Worm (Caenorhabditis elegans) whole organism, early embryonic: ENCODE data around the gene fcho-1.

Experiments
- B0310.2 ChIP-seq: sonication (generic microtip); optimal IDR thresholded peaks from 2 replicates; lab custom pipeline; 2016; ENCODE audit warnings: mild to moderate bottlenecking, missing genetic modification characterization, missing compliant biosample characterization
- F13C5.2 ChIP-seq: sonication (generic microtip); optimal IDR thresholded peaks from 2 replicates; lab custom pipeline; 2017; ENCODE audit warnings: mild to moderate bottlenecking, missing genetic modification characterization, inconsistent platforms, missing compliant biosample characterization
- aly-1 ChIP-seq: sonication (generic microtip); optimal IDR thresholded peaks from 2 replicates; lab custom pipeline; 2016; ENCODE audit warnings: missing genetic modification characterization, missing compliant biosample characterization
- ama-1 ChIP-seq: fragments of 150-350 bp; optimal IDR thresholded peaks from 2 replicates; lab custom pipeline; 2014
- ceh-13 ChIP-seq: fragments of 200-800 bp; sonication (Bioruptor generic); optimal IDR thresholded peaks from 2 replicates; lab custom pipeline; 2018; ENCODE audit warnings: mild to moderate bottlenecking, missing genetic modification characterization, missing compliant biosample characterization
- ceh-36 ChIP-seq: sonication (generic microtip); optimal IDR thresholded peaks from 2 replicates; lab custom pipeline; 2016; ENCODE audit warnings: missing genetic modification characterization, inconsistent platforms, missing compliant biosample characterization
- ets-7 ChIP-seq: sonication (generic microtip); optimal IDR thresholded peaks from 2 replicates; lab custom pipeline; 2016; ENCODE audit warnings: missing genotype, missing genetic modification characterization, missing compliant biosample characterization
- flt-1 ChIP-seq: fragments of 200-800 bp; sonication (Bioruptor generic); IDR thresholded peaks from 2 replicates; pipeline ENCODE4 v1.3.6; 2022; ENCODE audit warnings: missing genetic modification characterization, missing compliant biosample characterization
- hmbx-1 ChIP-seq: sonication (generic microtip); optimal IDR thresholded peaks from 2 replicates; lab custom pipeline; 2016; ENCODE audit warnings: mild to moderate bottlenecking, missing genetic modification characterization, missing compliant biosample characterization
- hmg-4 ChIP-seq: fragments of 200-800 bp; sonication (Bioruptor generic); optimal IDR thresholded peaks from 2 replicates; lab custom pipeline; 2018; ENCODE audit warnings: mild to moderate bottlenecking, missing genetic modification characterization, missing compliant biosample characterization
- hnd-1 ChIP-seq: sonication (generic microtip); optimal IDR thresholded peaks from 2 replicates; lab custom pipeline; 2016; ENCODE audit warnings: missing genetic modification characterization, missing compliant biosample characterization
- pes-1 ChIP-seq: fragments of 200-800 bp; sonication (Bioruptor generic); IDR thresholded peaks from 2 replicates; pipeline ENCODE4 v1.3.6; 2022; ENCODE audit warnings: missing genetic modification reagents, missing genetic modification characterization, missing compliant biosample characterization
- scrt-1 ChIP-seq: fragments of 200-800 bp; sonication (Bioruptor generic); IDR thresholded peaks from 2 replicates; pipeline ENCODE4 v1.3.6; 2022; ENCODE audit warnings: missing genetic modification characterization, missing compliant biosample characterization
- sea-1 ChIP-seq: fragments of 200-800 bp; sonication (Bioruptor generic); conservative IDR thresholded peaks from 2 replicates; pipeline ENCODE4 v1.3.6; 2022; ENCODE audit warnings: missing genetic modification characterization, missing compliant biosample characterization
- tbx-11 ChIP-seq: fragments of 200-800 bp; sonication (Bioruptor generic); IDR thresholded peaks from 2 replicates; pipeline ENCODE4 v1.3.6; 2022; ENCODE audit warnings: missing genetic modification characterization, missing compliant biosample characterization
- tbx-37 ChIP-seq: fragments of 200-800 bp; sonication (Bioruptor generic); conservative IDR thresholded peaks from 2 replicates; pipeline ENCODE4 v1.3.6; 2022; ENCODE audit warnings: missing genetic modification reagents, missing genetic modification characterization, missing compliant biosample characterization
- tra-4 ChIP-seq: sonication (generic microtip); optimal IDR thresholded peaks from 2 replicates; lab custom pipeline; 2017; ENCODE audit warnings: missing genetic modification characterization, missing compliant biosample characterization

The fcho-1 gene

ce11 chrII:1341416-1341815 is 31.1 kb downstream of the fcho-1 start:
- TF ChIP-seq F13C5.2 (no peak), ets-7 (tag; lab: Kevin White, UChicago) (no peak), tra-4 (no peak), hmbx-1 (tag; lab: Kevin White, UChicago) (no peak), tbx-37 (GFP tag; lab: Robert Waterston, UW) (no peak), hmg-4 (GFP tag; lab: Kevin White, UChicago) (no peak), scrt-1 (GFP tag; lab: Robert Waterston, UW) (no peak), flt-1 (GFP tag; lab: Robert Waterston, UW) (no peak), tbx-11 (GFP tag; lab: Robert Waterston, UW) (no peak), ceh-36 (tag; lab: Kevin White, UChicago) (no peak), ceh-13 (GFP tag; lab: Kevin White, UChicago) (no peak), pes-1 (GFP tag; lab: Robert Waterston, UW) (no peak), aly-1 (tag; lab: Kevin White, UChicago) (no peak), B0310.2 (tag; lab: Kevin White, UChicago) (no peak)

ce11 chrII:1343748-1344147 is 33.4 kb downstream of the fcho-1 start:
- no peak for TF ChIP-seq hmg-4 (GFP tag; lab: Kevin White, UChicago)
- no peak for TF ChIP-seq hnd-1 (tag; lab: Kevin White, UChicago)
- TF ChIP-seq scrt-1 (GFP tag; lab: Robert Waterston, UW): no peak
- no peak for TF ChIP-seq ama-1 (lab: Kevin White, UChicago)
- no peak for TF ChIP-seq ceh-36 (tag; lab: Kevin White, UChicago)
- no peak for TF ChIP-seq aly-1 (tag; lab: Kevin White, UChicago)
- no peak for TF ChIP-seq ets-7 (tag; lab: Kevin White, UChicago)
- no peak for TF ChIP-seq sea-1
- TF ChIP-seq B0310.2 (tag; lab: Kevin White, UChicago): no peak
- TF ChIP-seq tbx-11 (GFP tag; lab: Robert Waterston, UW): no peak
- no peak for TF ChIP-seq F13C5.2
- TF ChIP-seq tra-4: no peak
- no peak for TF ChIP-seq pes-1 (GFP tag; lab: Robert Waterston, UW)
- TF ChIP-seq hmbx-1 (tag; lab: Kevin White, UChicago): no peak
- no peak for TF ChIP-seq tbx-37 (GFP tag; lab: Robert Waterston, UW)
- TF ChIP-seq flt-1 (GFP tag; lab: Robert Waterston, UW): no peak
- no peak for TF ChIP-seq ceh-13 (GFP tag; lab: Kevin White, UChicago)

- TF ChIP-seq tbx-11 (GFP tag; lab: Robert Waterston, UW) (no peak), scrt-1 (GFP tag; lab: Robert Waterston, UW) (no peak), F13C5.2 (no peak), hmg-4 (GFP tag; lab: Kevin White, UChicago) (no peak)
These were observed 34.3 kb downstream of the fcho-1 start for ce11 chrII:1344524-1345119.

ce11 chrII:1355480-1355879 is 45.2 kb downstream of the fcho-1 start, which contains the start of gene C13A10.1:
Gene C13A10.1 (minus strand): TSS chrII:1355649.
- TF ChIP-seq flt-1 (GFP tag; lab: Robert Waterston, UW): no peak
- TF ChIP-seq hnd-1 (tag; lab: Kevin White, UChicago): no peak
- TF ChIP-seq sea-1: no peak
- TF ChIP-seq pes-1 (GFP tag; lab: Robert Waterston, UW): no peak

ce11 chrII:1357262-1357661 is 46.9 kb downstream of the fcho-1 start:
- no peak for TF ChIP-seq tbx-37 (GFP tag; lab: Robert Waterston, UW)
- TF ChIP-seq ceh-13 (GFP tag; lab: Kevin White, UChicago): no peak
- TF ChIP-seq scrt-1 (GFP tag; lab: Robert Waterston, UW): no peak
- TF ChIP-seq tra-4: no peak
- no peak for TF ChIP-seq ama-1 (lab: Kevin White, UChicago)
- TF ChIP-seq ets-7 (tag; lab: Kevin White, UChicago): no peak
- TF ChIP-seq hmg-4 (GFP tag; lab: Kevin White, UChicago): no peak
- no peak for TF ChIP-seq B0310.2 (tag; lab: Kevin White, UChicago)
- no peak for TF ChIP-seq flt-1 (GFP tag; lab: Robert Waterston, UW)
- no peak for TF ChIP-seq F13C5.2
- no peak for TF ChIP-seq hmbx-1 (tag; lab: Kevin White, UChicago)
- TF ChIP-seq tbx-11 (GFP tag; lab: Robert Waterston, UW): no peak
- TF ChIP-seq hnd-1 (tag; lab: Kevin White, UChicago): no peak
- no peak for TF ChIP-seq pes-1 (GFP tag; lab: Robert Waterston, UW)
- TF ChIP-seq ceh-36 (tag; lab: Kevin White, UChicago): no peak

ce11 chrII:1357905-1358304 is 47.6 kb downstream of the fcho-1 start, which contains the start of gene C13A10.2:
Gene C13A10.2 (minus strand): TSS chrII:1358005.
- no peak for TF ChIP-seq flt-1 (GFP tag; lab: Robert Waterston, UW)
- TF ChIP-seq aly-1 (tag; lab: Kevin White, UChicago): no peak
- TF ChIP-seq hmbx-1 (tag; lab: Kevin White, UChicago): no peak
- TF ChIP-seq ceh-13 (GFP tag; lab: Kevin White, UChicago): no peak
- no peak for TF ChIP-seq hnd-1 (tag; lab: Kevin White, UChicago)
- TF ChIP-seq tbx-37 (GFP tag; lab: Robert Waterston, UW): no peak
- TF ChIP-seq tra-4: no peak
- TF ChIP-seq scrt-1 (GFP tag; lab: Robert Waterston, UW): no peak
- no peak for TF ChIP-seq tbx-11 (GFP tag; lab: Robert Waterston, UW)
- no peak for TF ChIP-seq sea-1
- TF ChIP-seq ceh-36 (tag; lab: Kevin White, UChicago): no peak
- no peak for TF ChIP-seq pes-1 (GFP tag; lab: Robert Waterston, UW)
- no peak for TF ChIP-seq hmg-4 (GFP tag; lab: Kevin White, UChicago)
- TF ChIP-seq ama-1 (lab: Kevin White, UChicago): no peak
- no peak for TF ChIP-seq F13C5.2
- no peak for TF ChIP-seq B0310.2 (tag; lab: Kevin White, UChicago)
- no peak for TF ChIP-seq ets-7 (tag; lab: Kevin White, UChicago)

- TF ChIP-seq pes-1 (GFP tag; lab: Robert Waterston, UW) (no peak), scrt-1 (GFP tag; lab: Robert Waterston, UW) (no peak), ceh-13 (GFP tag; lab: Kevin White, UChicago) (no peak), ceh-36 (tag; lab: Kevin White, UChicago) (no peak), hmbx-1 (tag; lab: Kevin White, UChicago) (no peak), sea-1 (no peak), ets-7 (tag; lab: Kevin White, UChicago) (no peak), hmg-4 (GFP tag; lab: Kevin White, UChicago) (no peak), flt-1 (GFP tag; lab: Robert Waterston, UW) (no peak), aly-1 (tag; lab: Kevin White, UChicago) (no peak), ama-1 (lab: Kevin White, UChicago) (no peak), hnd-1 (tag; lab: Kevin White, UChicago) (no peak), tra-4 (no peak), tbx-37 (GFP tag; lab: Robert Waterston, UW) (no peak), B0310.2 (tag; lab: Kevin White, UChicago) (no peak), tbx-11 (GFP tag; lab: Robert Waterston, UW) (no peak), F13C5.2 (no peak)
These were observed 49.9 kb downstream of the fcho-1 start for ce11 chrII:1360257-1360656.
